Worm (Caenorhabditis elegans): ENCODE data around the gene lec-3.

DNA sequence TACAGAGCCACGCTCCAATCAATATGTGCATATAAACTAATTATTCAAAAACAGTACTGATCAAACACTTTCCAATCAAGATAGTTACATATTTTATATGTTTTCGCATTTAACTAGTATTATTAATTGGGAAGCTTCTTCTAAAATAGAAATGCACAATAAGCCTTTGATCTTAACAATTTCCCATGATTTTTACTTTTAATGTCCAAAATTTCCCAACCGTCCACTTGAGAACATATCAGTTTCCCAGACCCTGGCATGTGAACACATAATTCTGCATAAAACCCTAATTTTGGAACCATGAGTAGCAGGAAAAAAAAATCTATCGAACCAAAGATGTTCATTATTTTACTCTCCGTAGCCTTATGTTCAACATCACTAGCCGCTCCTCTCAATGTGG, 14.5 kb upstream of the lec-3 start, which contains the start of gene R53.8:
- no peak for TF ChIP-seq nhr-25 (tag; optimal IDR thresholded peaks at IDR 0.05)
- TF ChIP-seq aly-2 (tag; optimal IDR thresholded peaks at IDR 0.05), result no peak
- no peak for TF ChIP-seq gmeb-1 (tag; optimal IDR thresholded peaks at IDR 0.05)
- no peak for TF ChIP-seq elt-1 (tag; optimal IDR thresholded peaks at IDR 0.05)
- TF ChIP-seq ama-1 (optimal IDR thresholded peaks at IDR 0.05), result no peak
- TF ChIP-seq lin-39 (tag; optimal IDR thresholded peaks at IDR 0.05), result no peak
- no peak for TF ChIP-seq zag-1 (tag; optimal IDR thresholded peaks at IDR 0.05)
- TF ChIP-seq nhr-12 (tag; optimal IDR thresholded peaks at IDR 0.05), result no peak
- no peak for TF ChIP-seq nhr-237 (tag; optimal IDR thresholded peaks at IDR 0.05)
- TF ChIP-seq snpc-4 (tag; optimal IDR thresholded peaks at IDR 0.05), result no peak
- no peak for TF ChIP-seq nhr-6 (tag; optimal IDR thresholded peaks at IDR 0.05)
- no peak for TF ChIP-seq unc-39 (tag; optimal IDR thresholded peaks at IDR 0.05)
- no peak for TF ChIP-seq lin-11 (tag; optimal IDR thresholded peaks at IDR 0.05)
